Fruit fly (Drosophila melanogaster): ENCODE measurements around the gene CG44838.

dm6 chr3L:9491331-9491730 is 30.5 kb downstream of the CG44838 start:
- TF ChIP-seq CG8478 (optimal IDR thresholded peaks at IDR 0.05) (no peak), CTCF (optimal IDR thresholded peaks at IDR 0.05) (no peak)

Measured in S2 (cell line).